Worm (Caenorhabditis elegans) whole organism, L2 larva: ENCODE measurements around the gene srj-8.

Source experiments
- aly-2 ChIP-seq: fragments of 150-350 bp; optimal IDR thresholded peaks from 2 replicates; lab custom pipeline; 2014; ENCODE audit warnings: missing biosample characterization, missing genetic modification characterization
- egl-27 ChIP-seq: sonication (generic microtip); optimal IDR thresholded peaks from 3 replicates; lab custom pipeline; 2017; ENCODE audit warnings: missing biosample characterization, missing genetic modification reagents, missing genetic modification characterization
- fos-1 ChIP-seq: fragments of 150-350 bp; optimal IDR thresholded peaks from 2 replicates; lab custom pipeline; 2014; ENCODE audit warnings: missing biosample characterization, missing genetic modification characterization
- mdl-1 ChIP-seq, 2 experiments: fragments of 150-350 bp in 1 of 2; sonication (generic microtip) in 1 of 2; optimal IDR thresholded peaks; 2 replicates each; lab custom pipeline; 2017; ENCODE audit warnings: missing biosample characterization in 2 of 2, missing genetic modification characterization in 2 of 2
- nhr-10 ChIP-seq: sonication (generic microtip); optimal IDR thresholded peaks from 2 replicates; lab custom pipeline; 2017; ENCODE audit warnings: missing biosample characterization, missing genetic modification characterization
- nhr-11 ChIP-seq: fragments of 150-350 bp; optimal IDR thresholded peaks from 2 replicates; lab custom pipeline; 2014; ENCODE audit warnings: missing biosample characterization, missing genetic modification characterization
- nhr-23 ChIP-seq: fragments of 150-350 bp; optimal IDR thresholded peaks from 2 replicates; lab custom pipeline; 2014; ENCODE audit warnings: missing biosample characterization, missing genetic modification reagents, missing genetic modification characterization
- nhr-237 ChIP-seq: fragments of 150-350 bp; optimal IDR thresholded peaks from 2 replicates; lab custom pipeline; 2014; ENCODE audit warnings: missing biosample characterization, missing genetic modification characterization
- nhr-25 ChIP-seq: fragments of 150-350 bp; sonication (generic microtip); optimal IDR thresholded peaks from 3 replicates; lab custom pipeline; 2014; ENCODE audit warnings: missing biosample characterization, missing genetic modification characterization
- snpc-4 ChIP-seq: fragments of 150-350 bp; optimal IDR thresholded peaks from 2 replicates; lab custom pipeline; 2014; ENCODE audit warnings: missing biosample characterization, missing genetic modification characterization
- unc-39 ChIP-seq: fragments of 150-350 bp; optimal IDR thresholded peaks from 2 replicates; lab custom pipeline; 2014; ENCODE audit warnings: missing biosample characterization, missing genetic modification characterization
- unc-55 ChIP-seq: fragments of 150-350 bp; sonication (generic microtip); optimal IDR thresholded peaks from 3 replicates; lab custom pipeline; 2014; ENCODE audit warnings: missing biosample characterization, missing genetic modification reagents, missing genetic modification characterization
- unc-62 ChIP-seq: fragments of 150-350 bp; optimal IDR thresholded peaks from 2 replicates; lab custom pipeline; 2014; ENCODE audit warnings: missing biosample characterization, missing genetic modification reagents, missing genetic modification characterization
- zag-1 ChIP-seq: fragments of 150-350 bp; optimal IDR thresholded peaks from 2 replicates; lab custom pipeline; 2014; ENCODE audit warnings: missing biosample characterization, missing genetic modification characterization

DNA sequence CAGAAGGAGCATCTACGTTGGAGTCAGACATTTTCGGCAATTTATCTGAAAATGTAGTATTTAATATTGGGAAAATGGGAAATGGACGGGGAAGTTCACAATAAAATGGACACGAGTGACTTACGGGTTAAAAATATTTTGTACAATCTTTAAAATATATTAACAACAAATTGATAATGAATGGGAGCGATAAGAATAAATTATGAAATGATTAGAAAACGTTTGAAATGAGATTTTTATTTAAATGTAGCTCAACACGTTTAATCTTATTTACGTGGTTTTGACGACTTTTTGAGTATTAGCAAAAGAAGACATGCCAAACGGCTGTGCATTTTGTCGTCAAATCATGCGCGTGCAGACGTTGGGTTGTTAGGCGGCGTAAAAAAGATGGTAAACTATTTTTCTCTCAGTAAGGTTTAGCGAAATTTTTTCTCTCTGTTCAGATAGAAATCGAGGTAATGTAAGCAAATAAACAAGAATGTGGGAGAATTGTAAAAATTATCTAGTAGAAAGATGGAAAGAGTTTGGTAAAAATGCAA, 30.6 kb downstream of the srj-8 start, which contains the start of gene fbxa-64:
- TF ChIP-seq mdl-1 (tag; optimal IDR thresholded peaks at IDR 0.05; lab: Kevin White, UChicago), result no peak
- no peak for TF ChIP-seq nhr-11 (tag; lab: Kevin White, UChicago)
- TF ChIP-seq fos-1, result no peak
- no peak for TF ChIP-seq unc-62 (GFP tag; lab: Kevin White, UChicago)
- no peak for TF ChIP-seq nhr-237
- TF ChIP-seq aly-2, result no peak
- no peak for TF ChIP-seq unc-55 (GFP tag; lab: Kevin White, UChicago)
- no peak for TF ChIP-seq nhr-25 (tag; lab: Kevin White, UChicago)
- TF ChIP-seq nhr-10, result no peak
- TF ChIP-seq nhr-23 (tag; lab: Kevin White, UChicago), result no peak
- no peak for TF ChIP-seq egl-27 (tag; lab: Kevin White, UChicago)
- no peak for TF ChIP-seq zag-1 (tag; lab: Kevin White, UChicago)
- TF ChIP-seq snpc-4, result no peak
- no peak for TF ChIP-seq unc-39
